Fruit fly (Drosophila melanogaster): ENCODE data around the gene CG6244.
A peak's percentile ranks its signal among the peaks of the same experiment; 100 is the strongest.

Gene CG6244

dm6 chr3L:15837209-15837608 lies 29.1 kb downstream of the CG6244 start, which contains the start of gene CG15715 (continued):
- peak; percentile 83 for TF ChIP-seq CG1603 (tag; optimal IDR thresholded peaks at IDR 0.05)
- no peak for TF ChIP-seq CG2889 (GFP tag; IDR thresholded peaks at IDR 0.05)
- TF ChIP-seq Dbx (GFP tag; IDR thresholded peaks at IDR 0.05): no peak
- TF ChIP-seq Myb (GFP tag; optimal IDR thresholded peaks at IDR 0.05): peak; percentile 97
- no peak for TF ChIP-seq Vsx1 (GFP tag; optimal IDR thresholded peaks at IDR 0.05)
- peak; percentile 94 for TF ChIP-seq stwl (tag; optimal IDR thresholded peaks at IDR 0.05)
- TF ChIP-seq insv (GFP tag; optimal IDR thresholded peaks at IDR 0.05): no peak
- peak; percentile 50 for TF ChIP-seq CG17829 (tag; optimal IDR thresholded peaks at IDR 0.05)
- TF ChIP-seq CG42726 (GFP tag; IDR thresholded peaks at IDR 0.05; ENCODE audit: partially characterized antibody): peak; percentile 30; the same call in 1 of the 2 replicates
- TF ChIP-seq Scr (GFP tag; IDR thresholded peaks at IDR 0.05; ENCODE audit: partially characterized antibody): peak; percentile 30; the same call in 1 of the 2 replicates
- TF ChIP-seq MBD-R2 (GFP tag; IDR thresholded peaks at IDR 0.05): peak; percentile 69
- TF ChIP-seq CG2712 (tag; optimal IDR thresholded peaks at IDR 0.05): peak; percentile 42
- TF ChIP-seq CG8924 (tag; optimal IDR thresholded peaks at IDR 0.05): peak; percentile 9
- no peak for TF ChIP-seq lmd (GFP tag; IDR thresholded peaks at IDR 0.05)
- TF ChIP-seq CG17186 (GFP tag; optimal IDR thresholded peaks at IDR 0.05): peak; percentile 5
- TF ChIP-seq bcd (GFP tag; optimal IDR thresholded peaks at IDR 0.05): peak; percentile 19
- TF ChIP-seq CG15601 (tag; optimal IDR thresholded peaks at IDR 0.05): peak; percentile 30
- TF ChIP-seq ems (GFP tag; optimal IDR thresholded peaks at IDR 0.05): no peak
- no peak for TF ChIP-seq CG6854 (GFP tag; optimal IDR thresholded peaks at IDR 0.05)
- TF ChIP-seq B-H2 (GFP tag; optimal IDR thresholded peaks at IDR 0.05): peak; percentile 18
- peak; percentile 56; the same call in 2 of the 3 replicates for TF ChIP-seq knrl (GFP tag; IDR thresholded peaks at IDR 0.05; ENCODE audit: partially characterized antibody)
- peak; percentile 44; the same call in 1 of the 2 replicates for TF ChIP-seq E2f2 (GFP tag; IDR thresholded peaks at IDR 0.05)
- TF ChIP-seq CG14710 (tag; optimal IDR thresholded peaks at IDR 0.05): peak; percentile 66
- TF ChIP-seq CG43689 (GFP tag; IDR thresholded peaks at IDR 0.05): no peak
- peak; percentile 32; the same call in 1 of the 3 replicates for TF ChIP-seq CG17361 (GFP tag; IDR thresholded peaks at IDR 0.05)
- no peak for TF ChIP-seq Doc3 (GFP tag; IDR thresholded peaks at IDR 0.05; ENCODE audit: partially characterized antibody)
- peak; percentile 46 for TF ChIP-seq Dp (GFP tag; optimal IDR thresholded peaks at IDR 0.05)
- TF ChIP-seq CTCF (GFP tag; optimal IDR thresholded peaks at IDR 0.05): peak; percentile 47
- TF ChIP-seq bbx (GFP tag; IDR thresholded peaks at IDR 0.05; ENCODE audit: partially characterized antibody): peak; percentile 42; the same call in 1 of the 2 replicates
- no peak for TF ChIP-seq CG2129 (GFP tag; IDR thresholded peaks at IDR 0.05; ENCODE audit: partially characterized antibody)
- peak; percentile 37 for TF ChIP-seq CG30020 (tag; optimal IDR thresholded peaks at IDR 0.05)
- peak in 1 of 2 experiments; percentile 82 for TF ChIP-seq crp (GFP tag; optimal IDR thresholded peaks at IDR 0.05)
- no peak for TF ChIP-seq CG17802 (tag; optimal IDR thresholded peaks at IDR 0.05)
- TF ChIP-seq CG12391 (tag; optimal IDR thresholded peaks at IDR 0.05): peak; percentile 41
- TF ChIP-seq BEAF-32 (GFP tag; optimal IDR thresholded peaks at IDR 0.05): peak; percentile 58
- peak; percentile 82 for TF ChIP-seq MESR4 (GFP tag; optimal IDR thresholded peaks at IDR 0.05)
- no peak for TF ChIP-seq ase (GFP tag; IDR thresholded peaks at IDR 0.05)
- TF ChIP-seq CG12769 (tag; optimal IDR thresholded peaks at IDR 0.05): peak; percentile 14
- peak; percentile 63 for TF ChIP-seq phol (tag; optimal IDR thresholded peaks at IDR 0.05)
- peak; percentile 58 for TF ChIP-seq CG10267 (tag; optimal IDR thresholded peaks at IDR 0.05)
- peak; percentile 63 for TF ChIP-seq CG11504 (tag; optimal IDR thresholded peaks at IDR 0.05)
- no peak for TF ChIP-seq NfI (GFP tag; optimal IDR thresholded peaks at IDR 0.05)
- TF ChIP-seq dm (GFP tag; optimal IDR thresholded peaks at IDR 0.05): peak; percentile 78
- TF ChIP-seq CG8089 (GFP tag; optimal IDR thresholded peaks at IDR 0.05): peak; percentile 71
- TF ChIP-seq CG2116 (GFP tag; optimal IDR thresholded peaks at IDR 0.05): peak; percentile 49
- peak in 1 of 2 experiments; percentile 69 for TF ChIP-seq eve (GFP tag; optimal IDR thresholded peaks at IDR 0.05)
- TF ChIP-seq Ets65A (GFP tag): peak; percentile 86
- peak; percentile 25 for TF ChIP-seq exex (tag; optimal IDR thresholded peaks at IDR 0.05)
- TF ChIP-seq HmgZ (tag; optimal IDR thresholded peaks at IDR 0.05): peak; percentile 62
- peak; percentile 8 for TF ChIP-seq Xbp1 (GFP tag; optimal IDR thresholded peaks at IDR 0.05)

Data from whole organism, embryonic.